Worm (Caenorhabditis elegans) whole organism, young adult: Measurements from ENCODE around the gene sfxn-5.

Experiments
- B0035.1 ChIP-seq: sonication (generic microtip); optimal IDR thresholded peaks from 2 replicates; lab custom pipeline; 2016; ENCODE audit warnings: missing genetic modification characterization, mild to moderate bottlenecking, missing compliant biosample characterization, missing genotype, missing genetic modification reagents
- C06A6.2 ChIP-seq: fragments of 200-800 bp; sonication (Bioruptor generic); conservative IDR thresholded peaks from 2 replicates; pipeline ENCODE4 v1.3.6; 2022; ENCODE audit warnings: missing genetic modification characterization, missing compliant biosample characterization
- D2030.7 ChIP-seq: fragments of 200-800 bp; sonication (Bioruptor generic); IDR thresholded peaks from 2 replicates; pipeline ENCODE4 v1.3.6; 2022; ENCODE audit warnings: missing genetic modification reagents, missing genetic modification characterization, missing compliant biosample characterization
- F49E8.2 ChIP-seq: sonication (generic microtip); optimal IDR thresholded peaks from 3 replicates; lab custom pipeline; 2017; ENCODE audit warnings: missing genetic modification characterization, mild to moderate bottlenecking, missing compliant biosample characterization, antibody characterized with exemption, moderate library complexity; ENCODE audit not compliant: insufficient read depth
- F57C9.4 ChIP-seq: sonication (generic microtip); optimal IDR thresholded peaks from 2 replicates; lab custom pipeline; 2017; ENCODE audit warnings: mild to moderate bottlenecking, missing genetic modification characterization, missing compliant biosample characterization
- Y53F4B.3 ChIP-seq: fragments of 200-800 bp; sonication (Bioruptor generic); IDR thresholded peaks from 2 replicates; pipeline ENCODE4 v1.3.6; 2022; ENCODE audit warnings: missing genetic modification reagents, missing genetic modification characterization, missing compliant biosample characterization
- Y53G8AR.9 ChIP-seq: fragments of 200-800 bp; sonication (Bioruptor generic); conservative IDR thresholded peaks from 2 replicates; pipeline ENCODE4 v1.3.6; 2022; ENCODE audit warnings: missing genetic modification reagents, missing genetic modification characterization, missing compliant biosample characterization
- Y56A3A.18 ChIP-seq: fragments of 200-800 bp; sonication (Bioruptor generic); IDR thresholded peaks from 2 replicates; pipeline ENCODE4 v1.3.6; 2022; ENCODE audit warnings: missing genetic modification reagents, missing genetic modification characterization, missing compliant biosample characterization
- Y67H2A.10 ChIP-seq: fragments of 200-800 bp; sonication (Bioruptor generic); conservative IDR thresholded peaks from 2 replicates; pipeline ENCODE4 v1.3.6; 2022; ENCODE audit warnings: missing genetic modification reagents, missing genetic modification characterization, missing compliant biosample characterization
- akir-1 ChIP-seq: fragments of 200-800 bp; sonication (Bioruptor generic); optimal IDR thresholded peaks from 2 replicates; lab custom pipeline; 2018; ENCODE audit warnings: mild to moderate bottlenecking, missing genetic modification characterization, moderate library complexity, missing compliant biosample characterization
- ama-1 ChIP-seq, 3 experiments: fragments of 150-350 bp in 1 of 3; sonication (generic microtip) in 2 of 3; optimal IDR thresholded peaks; 2 replicates each; lab custom pipeline; 2014 to 2018; ENCODE audit warnings: missing biosample characterization in 2 of 3, missing genetic modification characterization in 2 of 3, missing genetic modification reagents in 2 of 3
- aptf-2 ChIP-seq: fragments of 200-800 bp; sonication (Bioruptor generic); conservative IDR thresholded peaks from 2 replicates; pipeline ENCODE4 v1.3.6; 2022; ENCODE audit warnings: missing genetic modification reagents, missing genetic modification characterization, missing compliant biosample characterization
- aptf-3 ChIP-seq: fragments of 200-800 bp; sonication (Bioruptor generic); IDR thresholded peaks from 2 replicates; pipeline ENCODE4 v1.3.6; 2022; ENCODE audit warnings: missing genetic modification characterization, missing compliant biosample characterization
- attf-3 ChIP-seq: fragments of 200-800 bp; sonication (Bioruptor generic); conservative IDR thresholded peaks from 2 replicates; pipeline ENCODE4 v1.3.6; 2022; ENCODE audit warnings: missing genetic modification reagents, missing genetic modification characterization, missing compliant biosample characterization
- attf-5 ChIP-seq: fragments of 200-800 bp; sonication (Bioruptor generic); optimal IDR thresholded peaks from 2 replicates; lab custom pipeline; 2018; ENCODE audit warnings: mild to moderate bottlenecking, missing genetic modification characterization, missing compliant biosample characterization
- bed-1 ChIP-seq: fragments of 200-800 bp; sonication (Bioruptor generic); IDR thresholded peaks from 2 replicates; pipeline ENCODE4 v1.3.6; 2022; ENCODE audit warnings: missing genetic modification reagents, missing genetic modification characterization, missing compliant biosample characterization
- cebp-1 ChIP-seq, 2 experiments: fragments of 200-800 bp in 1 of 2; sonication (Bioruptor generic) in 1 of 2; sonication (generic microtip) in 1 of 2; IDR thresholded peaks in 1 of 2; optimal IDR thresholded peaks in 1 of 2; 2 replicates each; pipeline versions ENCODE4 v1.3.6 to Lab custom; 2017 to 2022; ENCODE audit warnings: missing compliant biosample characterization in 2 of 2, missing genetic modification characterization in 2 of 2, mild to moderate bottlenecking in 1 of 2, missing genetic modification reagents in 1 of 2, moderate library complexity in 1 of 2
- cebp-2 ChIP-seq: fragments of 200-800 bp; sonication (Bioruptor generic); IDR thresholded peaks from 2 replicates; pipeline ENCODE4 v1.3.6; 2022; ENCODE audit warnings: missing genetic modification characterization, missing compliant biosample characterization
- ceh-91 ChIP-seq: fragments of 200-800 bp; sonication (Bioruptor generic); IDR thresholded peaks from 2 replicates; pipeline ENCODE4 v1.3.6; 2022; ENCODE audit warnings: missing genetic modification reagents, missing genetic modification characterization, missing compliant biosample characterization
- chd-7 ChIP-seq: sonication (generic microtip); optimal IDR thresholded peaks from 2 replicates; lab custom pipeline; 2016; ENCODE audit warnings: mild to moderate bottlenecking, missing genetic modification characterization, moderate library complexity, missing compliant biosample characterization
- die-1 ChIP-seq: sonication (generic microtip); optimal IDR thresholded peaks from 2 replicates; lab custom pipeline; 2016; ENCODE audit warnings: missing genotype, mild to moderate bottlenecking, missing genetic modification characterization, missing compliant biosample characterization
- dpl-1 ChIP-seq: fragments of 150-350 bp; optimal IDR thresholded peaks from 2 replicates; lab custom pipeline; 2014; ENCODE audit warnings: missing biosample characterization, missing genetic modification reagents, missing genetic modification characterization
- egrh-3 ChIP-seq: fragments of 200-800 bp; sonication (Bioruptor generic); IDR thresholded peaks from 2 replicates; pipeline ENCODE4 v1.3.6; 2022; ENCODE audit warnings: missing genetic modification reagents, missing genetic modification characterization, missing compliant biosample characterization
- ets-4 ChIP-seq: fragments of 200-800 bp; sonication (Bioruptor generic); optimal IDR thresholded peaks from 2 replicates; lab custom pipeline; 2018; ENCODE audit warnings: mild to moderate bottlenecking, missing genetic modification characterization, missing compliant biosample characterization
- hrde-1 ChIP-seq: sonication (generic microtip); optimal IDR thresholded peaks from 2 replicates; lab custom pipeline; 2016; ENCODE audit warnings: missing genetic modification characterization, mild to moderate bottlenecking, missing compliant biosample characterization, moderate library complexity, missing genotype, missing genetic modification reagents, borderline replicate concordance
- hsf-1 ChIP-seq: fragments of 200-800 bp; sonication (Bioruptor generic); IDR thresholded peaks from 2 replicates; pipeline ENCODE4 v1.3.6; 2022; ENCODE audit warnings: missing genetic modification reagents, missing genetic modification characterization, missing compliant biosample characterization
- lin-26 ChIP-seq: fragments of 200-800 bp; sonication (Bioruptor generic); IDR thresholded peaks from 2 replicates; pipeline ENCODE4 v1.3.6; 2022; ENCODE audit warnings: missing genetic modification reagents, missing genetic modification characterization, missing compliant biosample characterization
- lin-40 ChIP-seq: sonication (generic microtip); optimal IDR thresholded peaks from 2 replicates; lab custom pipeline; 2016; ENCODE audit warnings: missing genetic modification characterization, mild to moderate bottlenecking, missing compliant biosample characterization, missing genotype, missing genetic modification reagents
- madf-10 ChIP-seq: sonication (generic microtip); optimal IDR thresholded peaks from 2 replicates; lab custom pipeline; 2016; ENCODE audit warnings: mild to moderate bottlenecking, missing genetic modification characterization, missing compliant biosample characterization
- mxl-1 ChIP-seq: sonication (generic microtip); optimal IDR thresholded peaks from 2 replicates; lab custom pipeline; 2016; ENCODE audit warnings: missing genetic modification characterization, missing compliant biosample characterization
- nfya-2 ChIP-seq: fragments of 200-800 bp; sonication (Bioruptor generic); IDR thresholded peaks from 2 replicates; pipeline ENCODE4 v1.3.6; 2022; ENCODE audit warnings: missing genetic modification reagents, missing genetic modification characterization, missing compliant biosample characterization
- nfyb-1 ChIP-seq: fragments of 200-800 bp; sonication (Bioruptor generic); IDR thresholded peaks from 2 replicates; pipeline ENCODE4 v1.3.6; 2022; ENCODE audit warnings: missing genetic modification reagents, missing genetic modification characterization, missing compliant biosample characterization
- nhr-90 ChIP-seq: sonication (generic microtip); optimal IDR thresholded peaks from 2 replicates; lab custom pipeline; 2016; ENCODE audit warnings: missing genotype, mild to moderate bottlenecking, missing genetic modification characterization, missing compliant biosample characterization
- pbrm-1 ChIP-seq: fragments of 200-800 bp; sonication (Bioruptor generic); IDR thresholded peaks from 2 replicates; pipeline ENCODE4 v1.3.6; 2022; ENCODE audit warnings: missing genetic modification reagents, missing genetic modification characterization, missing compliant biosample characterization
- rcor-1 ChIP-seq: fragments of 200-800 bp; sonication (Bioruptor generic); IDR thresholded peaks from 2 replicates; pipeline ENCODE4 v1.3.6; 2022; ENCODE audit warnings: missing genetic modification reagents, missing genetic modification characterization, missing compliant biosample characterization
- repo-1 ChIP-seq: sonication (generic microtip); optimal IDR thresholded peaks from 2 replicates; lab custom pipeline; 2017; ENCODE audit warnings: mild to moderate bottlenecking, missing genetic modification characterization, missing compliant biosample characterization
- sdz-38 ChIP-seq: sonication (generic microtip); optimal IDR thresholded peaks from 2 replicates; lab custom pipeline; 2016; ENCODE audit warnings: missing genotype, missing genetic modification characterization, missing compliant biosample characterization
- snpc-1.1 ChIP-seq: sonication (generic microtip); optimal IDR thresholded peaks from 2 replicates; lab custom pipeline; 2017; ENCODE audit warnings: missing genetic modification characterization, mild to moderate bottlenecking, missing compliant biosample characterization, antibody characterized with exemption, moderate library complexity, missing genotype, missing genetic modification reagents; ENCODE audit not compliant: insufficient read depth
- snpc-3.4 ChIP-seq: sonication (generic microtip); optimal IDR thresholded peaks from 2 replicates; lab custom pipeline; 2017; ENCODE audit warnings: missing genetic modification characterization, mild to moderate bottlenecking, missing compliant biosample characterization, antibody characterized with exemption, moderate library complexity, missing genotype, missing genetic modification reagents
- snpc-4 ChIP-seq, 5 experiments: fragments of 150-350 bp in 1 of 5; sonication (generic microtip) in 4 of 5; optimal IDR thresholded peaks; 2 replicates each; lab custom pipeline; 2014 to 2018; ENCODE audit warnings: missing genetic modification characterization in 5 of 5, missing biosample characterization in 3 of 5, antibody characterized with exemption in 2 of 5, mild to moderate bottlenecking in 2 of 5, missing compliant biosample characterization in 2 of 5, missing genotype in 2 of 5, moderate library complexity in 2 of 5, missing genetic modification reagents in 1 of 5
- sptf-2 ChIP-seq: fragments of 200-800 bp; sonication (Bioruptor generic); optimal IDR thresholded peaks from 2 replicates; lab custom pipeline; 2018; ENCODE audit warnings: mild to moderate bottlenecking, missing genetic modification characterization, missing compliant biosample characterization
- zim-3 ChIP-seq: sonication (generic microtip); optimal IDR thresholded peaks from 2 replicates; lab custom pipeline; 2017; ENCODE audit warnings: mild to moderate bottlenecking, missing genetic modification characterization, moderate library complexity, missing compliant biosample characterization
- ztf-18 ChIP-seq: sonication (generic microtip); optimal IDR thresholded peaks from 2 replicates; lab custom pipeline; 2016; ENCODE audit warnings: missing genotype, mild to moderate bottlenecking, missing genetic modification characterization, missing compliant biosample characterization
- ztf-25 ChIP-seq: fragments of 200-800 bp; sonication (Bioruptor generic); IDR thresholded peaks from 2 replicates; pipeline ENCODE4 v1.3.6; 2022; ENCODE audit warnings: missing genetic modification reagents, missing genetic modification characterization, missing compliant biosample characterization
- ztf-26 ChIP-seq: sonication (generic microtip); optimal IDR thresholded peaks from 2 replicates; lab custom pipeline; 2017; ENCODE audit warnings: missing genetic modification characterization, missing compliant biosample characterization

Gene sfxn-5

DNA sequence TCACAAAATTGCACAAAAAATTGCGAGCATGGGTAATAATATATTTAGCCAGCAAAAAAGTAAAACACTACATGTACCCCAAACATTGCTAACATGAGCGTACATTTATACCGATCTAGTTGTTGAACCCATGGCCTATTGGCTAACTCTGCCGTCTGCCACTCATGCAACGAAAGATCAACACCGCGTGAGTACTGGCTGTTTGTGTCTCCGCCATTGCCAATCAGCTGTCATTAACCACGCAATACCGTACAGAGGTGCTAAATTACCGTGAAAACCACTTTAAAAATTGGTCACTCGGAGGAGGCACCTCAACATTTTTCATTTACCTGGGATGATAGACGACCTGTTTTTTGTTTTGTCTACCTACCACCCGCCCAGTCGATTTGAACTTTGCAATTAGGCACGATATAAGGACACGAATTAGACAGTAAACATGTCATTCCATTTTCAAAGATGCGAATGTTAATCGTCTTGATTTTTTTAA lies 29.5 kb downstream of the sfxn-5 start, which contains the start of gene K02C4.2 (continued):
- TF ChIP-seq attf-3 (GFP tag; lab: Robert Waterston, UW): no peak; the same call in 1 of the 2 replicates
- TF ChIP-seq chd-7 (tag; lab: Kevin White, UChicago): peak; percentile 90
- 0 out of 2 replicates have a peak, but pooled peaks have one; percentile 50 for TF ChIP-seq hsf-1 (GFP tag; lab: Robert Waterston, UW)
- TF ChIP-seq B0035.1 (tag; lab: Kevin White, UChicago): peak; percentile 19
- peak; percentile 73 for TF ChIP-seq sptf-2
- TF ChIP-seq egrh-3 (GFP tag; lab: Robert Waterston, UW): no peak
- peak; percentile 67 for TF ChIP-seq snpc-4 (GFP tag; optimal IDR thresholded peaks at IDR 0.05; lab: Kevin White, UChicago)
- TF ChIP-seq snpc-4 (tag; optimal IDR thresholded peaks at IDR 0.05; lab: Kevin White, UChicago): peak in 3 of 4 experiments; percentile 71 to 77 (median 72)
- peak; percentile 82 for TF ChIP-seq snpc-3.4
- TF ChIP-seq ztf-18: peak; percentile 83
- peak; percentile 71 for TF ChIP-seq Y53G8AR.9 (GFP tag; lab: Robert Waterston, UW)
- peak; percentile 72 for TF ChIP-seq attf-5
- TF ChIP-seq repo-1 (tag; lab: Kevin White, UChicago): peak; percentile 87
- peak; percentile 95 for TF ChIP-seq lin-26 (GFP tag; lab: Robert Waterston, UW)
- peak; percentile 69 for TF ChIP-seq lin-40 (tag; lab: Kevin White, UChicago)
- TF ChIP-seq bed-1 (GFP tag; lab: Robert Waterston, UW): no peak
- no peak for TF ChIP-seq Y67H2A.10 (GFP tag; lab: Robert Waterston, UW)
- peak; percentile 55; the same call in 1 of the 2 replicates for TF ChIP-seq C06A6.2 (GFP tag; lab: Robert Waterston, UW)
- TF ChIP-seq akir-1 (GFP tag; lab: Kevin White, UChicago): peak; percentile 25
- TF ChIP-seq sdz-38: no peak
- TF ChIP-seq nfyb-1 (GFP tag; lab: Robert Waterston, UW): peak; percentile 91
- TF ChIP-seq aptf-2 (GFP tag; lab: Robert Waterston, UW): peak; percentile 65; the same call in 1 of the 2 replicates
- peak; percentile 87 for TF ChIP-seq mxl-1
- peak; percentile 55 for TF ChIP-seq D2030.7 (GFP tag; lab: Robert Waterston, UW)
- peak; percentile 79 for TF ChIP-seq ets-4
- peak; percentile 34 for TF ChIP-seq snpc-1.1 (tag; lab: Kevin White, UChicago)
- peak; percentile 1 for TF ChIP-seq F57C9.4 (tag; lab: Kevin White, UChicago)
- peak; percentile 93 for TF ChIP-seq die-1 (tag; lab: Kevin White, UChicago)
- TF ChIP-seq cebp-2: no peak
- TF ChIP-seq ceh-91 (GFP tag; lab: Robert Waterston, UW): 0 out of 2 replicates have a peak, but pooled peaks have one; percentile 8
- no peak for TF ChIP-seq nfya-2 (GFP tag; lab: Robert Waterston, UW)
- peak; percentile 84; the same call in 1 of the 2 replicates for TF ChIP-seq aptf-3 (GFP tag; lab: Robert Waterston, UW)
- peak; percentile 79 for TF ChIP-seq ztf-26 (tag; lab: Kevin White, UChicago)
- TF ChIP-seq rcor-1 (GFP tag; lab: Robert Waterston, UW): peak; percentile 77
- TF ChIP-seq ama-1 (optimal IDR thresholded peaks at IDR 0.05; lab: Kevin White, UChicago): no peak
- peak in 1 of 2 experiments; percentile 81 for TF ChIP-seq ama-1 (GFP tag; optimal IDR thresholded peaks at IDR 0.05; lab: Kevin White, UChicago)
- TF ChIP-seq madf-10 (tag; lab: Kevin White, UChicago): peak; percentile 59
- TF ChIP-seq Y56A3A.18 (GFP tag; lab: Robert Waterston, UW): peak; percentile 58; the same call in 1 of the 2 replicates
- peak; percentile 66; the same call in 1 of the 2 replicates for TF ChIP-seq pbrm-1 (GFP tag; lab: Robert Waterston, UW)
- TF ChIP-seq F49E8.2 (tag; lab: Kevin White, UChicago): peak; percentile 75
- TF ChIP-seq dpl-1 (GFP tag; lab: Kevin White, UChicago): peak; percentile 37
- TF ChIP-seq hrde-1 (tag; lab: Kevin White, UChicago): peak; percentile 63
- TF ChIP-seq ztf-25 (GFP tag; lab: Robert Waterston, UW): 0 out of 2 replicates have a peak, but pooled peaks have one; percentile 53
- peak; percentile 91 for TF ChIP-seq nhr-90
- peak; percentile 89 for TF ChIP-seq zim-3 (tag; lab: Kevin White, UChicago)
- 0 out of 2 replicates have a peak, but pooled peaks have one; percentile 27 for TF ChIP-seq cebp-1 (GFP tag; IDR thresholded peaks at IDR 0.05; lab: Robert Waterston, UW)
- TF ChIP-seq cebp-1 (tag; optimal IDR thresholded peaks at IDR 0.05; lab: Kevin White, UChicago): peak; percentile 71
- TF ChIP-seq Y53F4B.3 (GFP tag; lab: Robert Waterston, UW): no peak
